Worm (Caenorhabditis elegans) whole organism, L3 larva: ENCODE data around the gene srz-44.
"Not testable (repeated sequence)": the region's sequence is repeated elsewhere in the genome, so short reads cannot be mapped to it uniquely, and the experiment has no call there.

Source experiments
- R02D3.7 ChIP-seq: fragments of 150-350 bp; optimal IDR thresholded peaks from 2 replicates; lab custom pipeline; 2014; ENCODE audit warnings: missing biosample characterization, missing genetic modification characterization
- aly-2 ChIP-seq: fragments of 150-350 bp; optimal IDR thresholded peaks from 2 replicates; lab custom pipeline; 2014; ENCODE audit warnings: missing biosample characterization, missing genetic modification characterization
- ama-1 ChIP-seq: fragments of 150-350 bp; optimal IDR thresholded peaks from 2 replicates; lab custom pipeline; 2018
- ceh-16 ChIP-seq: sonication (generic microtip); optimal IDR thresholded peaks from 2 replicates; lab custom pipeline; 2017; ENCODE audit warnings: missing biosample characterization, missing genetic modification characterization
- ceh-28 ChIP-seq: fragments of 150-350 bp; optimal IDR thresholded peaks from 2 replicates; lab custom pipeline; 2014; ENCODE audit warnings: missing biosample characterization, missing genetic modification reagents, missing genetic modification characterization
- ceh-9 ChIP-seq: sonication (generic microtip); optimal IDR thresholded peaks from 2 replicates; lab custom pipeline; 2018; ENCODE audit warnings: missing biosample characterization, missing genetic modification characterization
- daf-12 ChIP-seq: fragments of 150-350 bp; optimal IDR thresholded peaks from 2 replicates; lab custom pipeline; 2014; ENCODE audit warnings: missing biosample characterization, missing genetic modification reagents, missing genetic modification characterization
- egl-27 ChIP-seq: sonication (generic microtip); optimal IDR thresholded peaks from 4 replicates; lab custom pipeline; 2017; ENCODE audit warnings: missing biosample characterization, missing genetic modification reagents, missing genetic modification characterization
- egl-5 ChIP-seq: fragments of 150-350 bp; optimal IDR thresholded peaks from 2 replicates; lab custom pipeline; 2017; ENCODE audit warnings: missing biosample characterization, missing genetic modification reagents, missing genetic modification characterization, inconsistent platforms
- elt-2 ChIP-seq: sonication (generic microtip); optimal IDR thresholded peaks from 2 replicates; lab custom pipeline; 2016; ENCODE audit warnings: missing genetic modification reagents, mild to moderate bottlenecking, missing genetic modification characterization, missing compliant biosample characterization
- elt-3 ChIP-seq, 3 experiments: fragments of 150-350 bp in 1 of 3; sonication (generic microtip) in 2 of 3; optimal IDR thresholded peaks; 2 replicates in 2 of 3; 4 replicates in 1 of 3; lab custom pipeline; 2014 to 2017; ENCODE audit warnings: missing biosample characterization in 3 of 3, missing genetic modification characterization in 3 of 3
- eor-1 ChIP-seq, 2 experiments: fragments of 150-350 bp; optimal IDR thresholded peaks; 2 replicates each; lab custom pipeline; 2014 to 2018; ENCODE audit warnings: missing biosample characterization in 2 of 2, missing genetic modification characterization in 2 of 2
- fkh-10 ChIP-seq: sonication (generic microtip); optimal IDR thresholded peaks from 2 replicates; lab custom pipeline; 2017; ENCODE audit warnings: missing biosample characterization, missing genetic modification reagents, missing genetic modification characterization
- fos-1 ChIP-seq: fragments of 150-350 bp; optimal IDR thresholded peaks from 2 replicates; lab custom pipeline; 2014; ENCODE audit warnings: missing biosample characterization, missing genetic modification characterization
- hmg-11 ChIP-seq: sonication (generic microtip); optimal IDR thresholded peaks from 2 replicates; lab custom pipeline; 2016; ENCODE audit warnings: missing genetic modification characterization, missing compliant biosample characterization
- lin-15B ChIP-seq: fragments of 150-350 bp; optimal IDR thresholded peaks from 2 replicates; lab custom pipeline; 2014; ENCODE audit warnings: missing biosample characterization, missing genetic modification characterization
- lin-39 ChIP-seq: fragments of 150-350 bp; optimal IDR thresholded peaks from 2 replicates; lab custom pipeline; 2018; ENCODE audit warnings: missing biosample characterization, missing genetic modification reagents, missing genetic modification characterization
- lsy-12 ChIP-seq: sonication (generic microtip); optimal IDR thresholded peaks from 2 replicates; lab custom pipeline; 2016; ENCODE audit warnings: mild to moderate bottlenecking, missing genetic modification characterization, missing compliant biosample characterization
- mdl-1 ChIP-seq: fragments of 150-350 bp; optimal IDR thresholded peaks from 2 replicates; lab custom pipeline; 2014; ENCODE audit warnings: missing biosample characterization, missing genetic modification characterization
- mml-1 ChIP-seq: fragments of 150-350 bp; sonication (generic microtip); optimal IDR thresholded peaks from 3 replicates; lab custom pipeline; 2014; ENCODE audit warnings: missing biosample characterization, missing genetic modification characterization
- nhr-11 ChIP-seq: fragments of 150-350 bp; optimal IDR thresholded peaks from 2 replicates; lab custom pipeline; 2014; ENCODE audit warnings: missing biosample characterization, missing genetic modification characterization
- nhr-12 ChIP-seq: fragments of 150-350 bp; optimal IDR thresholded peaks from 2 replicates; lab custom pipeline; 2014; ENCODE audit warnings: missing biosample characterization, missing genetic modification characterization
- nhr-23 ChIP-seq: fragments of 150-350 bp; optimal IDR thresholded peaks from 2 replicates; lab custom pipeline; 2014; ENCODE audit warnings: missing biosample characterization, missing genetic modification reagents, missing genetic modification characterization
- nhr-28 ChIP-seq: fragments of 150-350 bp; optimal IDR thresholded peaks from 2 replicates; lab custom pipeline; 2014; ENCODE audit warnings: missing biosample characterization, missing genetic modification characterization
- nhr-43 ChIP-seq: sonication (generic microtip); optimal IDR thresholded peaks from 2 replicates; lab custom pipeline; 2016; ENCODE audit warnings: mild to moderate bottlenecking, missing genetic modification characterization, missing compliant biosample characterization; ENCODE audit not compliant: poor library complexity, severe bottlenecking
- nhr-67 ChIP-seq: fragments of 150-350 bp; optimal IDR thresholded peaks from 2 replicates; lab custom pipeline; 2014; ENCODE audit warnings: missing biosample characterization, missing genetic modification characterization
- nhr-76 ChIP-seq: fragments of 150-350 bp; sonication (generic microtip); optimal IDR thresholded peaks from 5 replicates; lab custom pipeline; 2014; ENCODE audit warnings: missing biosample characterization, missing genetic modification characterization
- nhr-77 ChIP-seq: fragments of 150-350 bp; optimal IDR thresholded peaks from 2 replicates; lab custom pipeline; 2014; ENCODE audit warnings: missing biosample characterization, missing genetic modification characterization
- pha-4 ChIP-seq: fragments of 150-350 bp; optimal IDR thresholded peaks from 2 replicates; lab custom pipeline; 2014; ENCODE audit warnings: missing biosample characterization, missing genetic modification reagents, missing genetic modification characterization
- pqm-1 ChIP-seq: fragments of 150-350 bp; optimal IDR thresholded peaks from 2 replicates; lab custom pipeline; 2017; ENCODE audit warnings: missing biosample characterization, missing genetic modification characterization, inconsistent platforms
- snpc-4 ChIP-seq: fragments of 150-350 bp; optimal IDR thresholded peaks from 2 replicates; lab custom pipeline; 2014; ENCODE audit warnings: missing biosample characterization, missing genetic modification characterization
- tbx-2 ChIP-seq: sonication (generic microtip); optimal IDR thresholded peaks from 2 replicates; lab custom pipeline; 2016; ENCODE audit warnings: mild to moderate bottlenecking, missing genetic modification characterization, missing compliant biosample characterization
- unc-62 ChIP-seq: fragments of 150-350 bp; sonication (generic microtip); optimal IDR thresholded peaks from 4 replicates; lab custom pipeline; 2014; ENCODE audit warnings: missing biosample characterization, missing genetic modification reagents, missing genetic modification characterization
- zag-1 ChIP-seq: fragments of 150-350 bp; optimal IDR thresholded peaks from 2 replicates; lab custom pipeline; 2014; ENCODE audit warnings: missing biosample characterization, missing genetic modification characterization
- ztf-11 ChIP-seq: fragments of 150-350 bp; optimal IDR thresholded peaks from 2 replicates; lab custom pipeline; 2014; ENCODE audit warnings: missing biosample characterization, missing genetic modification characterization

srz-44 gene

ce11 chrV:15612886-15613285 is 25.9 kb downstream of the srz-44 start, which contains the start of gene str-263:
Gene str-263 (plus strand): TSS chrV:15613186.
- TF ChIP-seq nhr-43 (no peak), nhr-67 (tag; lab: Kevin White, UChicago) (no peak), pha-4 (tag; lab: Kevin White, UChicago) (no peak), ztf-11 (no peak), nhr-76 (tag; lab: Kevin White, UChicago) (no peak), ama-1 (lab: Kevin White, UChicago) (no peak), nhr-11 (tag; lab: Kevin White, UChicago) (no peak), lsy-12 (tag; lab: Kevin White, UChicago) (no peak), nhr-23 (tag; lab: Kevin White, UChicago) (no peak), lin-15B (tag; lab: Kevin White, UChicago) (no peak)

DNA sequence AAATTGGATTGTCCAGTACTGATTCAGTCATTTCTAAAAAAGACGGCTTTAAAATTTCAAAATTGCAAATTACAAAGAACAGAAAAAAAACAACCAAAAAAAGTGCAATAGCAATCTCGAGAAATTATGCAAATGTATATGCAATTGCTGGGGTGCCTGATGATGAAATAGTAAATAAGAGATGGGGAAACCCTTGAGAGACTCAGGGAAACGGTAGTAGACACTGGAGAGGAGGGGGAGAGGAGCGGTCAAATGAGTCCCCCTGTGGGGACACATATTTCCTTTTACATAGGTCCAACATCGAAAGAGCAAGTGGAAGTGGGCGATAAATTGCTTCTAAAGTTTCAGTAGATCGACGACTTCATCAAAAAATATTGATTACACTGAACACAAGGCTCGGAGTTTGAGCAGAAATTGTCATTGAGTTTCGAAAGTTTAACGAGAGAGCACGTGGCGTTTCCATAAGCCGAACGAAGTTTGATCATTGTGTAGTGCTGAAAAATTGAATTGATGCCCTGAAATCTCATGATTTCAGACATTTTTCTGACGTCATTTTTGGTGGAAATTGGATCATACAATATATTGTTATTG is 28.3 kb downstream of the srz-44 start, which contains the start of the genes fbxa-153 and str-12:
fbxa-153 (minus strand) TSS at position 35 of the 591 bp plus-strand sequence.
str-12 (plus strand) TSS at position 541 of the 591 bp plus-strand sequence.
- TF ChIP-seq ceh-16 (tag; lab: Kevin White, UChicago) (no peak), lin-15B (tag; lab: Kevin White, UChicago) (peak; percentile 20), snpc-4 (tag; lab: Kevin White, UChicago) (peak; percentile 23), egl-5 (tag; lab: Kevin White, UChicago) (no peak), hmg-11 (tag; lab: Kevin White, UChicago) (no peak), lin-39 (tag; lab: Kevin White, UChicago) (peak; percentile 46), unc-62 (GFP tag; lab: Kevin White, UChicago) (no peak), elt-2 (tag; lab: Kevin White, UChicago) (no peak), nhr-67 (tag; lab: Kevin White, UChicago) (no peak)

- no peak for TF ChIP-seq zag-1 (tag; lab: Kevin White, UChicago)
- TF ChIP-seq egl-27 (tag; lab: Kevin White, UChicago) = no peak
- TF ChIP-seq ceh-28 (tag; lab: Kevin White, UChicago) = no peak
- TF ChIP-seq R02D3.7 (tag; lab: Kevin White, UChicago) = no peak
- TF ChIP-seq hmg-11 (tag; lab: Kevin White, UChicago) = no peak
- no peak for TF ChIP-seq nhr-43
- no peak for TF ChIP-seq ztf-11
- TF ChIP-seq nhr-77 (tag; lab: Kevin White, UChicago) = no peak
- TF ChIP-seq elt-3 (tag; optimal IDR thresholded peaks at IDR 0.05; lab: Kevin White, UChicago) = no peak
- no peak for TF ChIP-seq fkh-10
- TF ChIP-seq eor-1 (tag; optimal IDR thresholded peaks at IDR 0.05; lab: Kevin White, UChicago) = no peak
Measured at ce11 chrV:15605045-15605444, 33.7 kb downstream of the srz-44 start, which contains the start of gene fbxa-154. Gene fbxa-154 (minus strand): TSS chrV:15605145.

ce11 chrV:15602253-15602652 is 36.5 kb downstream of the srz-44 start, which contains the start of gene fbxa-152:
Gene fbxa-152 (minus strand): TSS chrV:15602353.
- no peak for TF ChIP-seq hmg-11 (tag; lab: Kevin White, UChicago)
- TF ChIP-seq eor-1 (tag; optimal IDR thresholded peaks at IDR 0.05; lab: Kevin White, UChicago) = no peak
- no peak for TF ChIP-seq ceh-9 (tag; lab: Kevin White, UChicago)
- no peak for TF ChIP-seq fos-1 (tag; lab: Kevin White, UChicago)
- no peak for TF ChIP-seq nhr-28 (tag; lab: Kevin White, UChicago)
- TF ChIP-seq nhr-43 = no peak
- TF ChIP-seq egl-27 (tag; lab: Kevin White, UChicago) = no peak
- no peak for TF ChIP-seq pqm-1 (tag; lab: Kevin White, UChicago)
- TF ChIP-seq nhr-76 (tag; lab: Kevin White, UChicago) = no peak
- TF ChIP-seq lin-39 (tag; lab: Kevin White, UChicago) = no peak

ce11 chrV:15599762-15600161 is 39.0 kb downstream of the srz-44 start, which contains the start of gene B0391.14:
Gene B0391.14 (minus strand): TSS chrV:15599862.
- TF ChIP-seq fkh-10; daf-12 (tag; lab: Kevin White, UChicago); eor-1 (tag; optimal IDR thresholded peaks at IDR 0.05; lab: Kevin White, UChicago): not testable (repeated sequence)

DNA sequence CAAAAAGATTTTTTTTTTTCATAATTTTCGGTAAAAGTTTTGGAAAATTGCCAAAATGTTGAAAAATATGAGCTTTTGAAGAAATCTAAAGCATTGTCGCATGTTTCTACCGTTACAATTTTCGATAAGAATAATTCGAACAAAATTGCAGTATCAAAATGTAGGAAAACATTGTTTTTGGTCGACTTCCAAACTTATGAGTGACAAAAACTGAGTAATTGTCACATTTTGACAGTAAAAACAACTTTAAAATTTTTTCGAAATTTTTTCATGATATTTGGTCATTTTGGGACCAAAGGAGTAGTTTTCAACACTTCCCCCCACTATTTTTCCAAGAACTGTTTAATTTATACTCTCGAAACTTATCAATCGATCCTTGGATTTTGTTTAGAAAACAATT is 44.2 kb downstream of the srz-44 start, which contains the start of gene fbxa-139:
fbxa-139 (minus strand) TSS at position 101 of the 400 bp plus-strand sequence.
- TF ChIP-seq aly-2 (no peak), egl-27 (tag; lab: Kevin White, UChicago) (no peak), R02D3.7 (tag; lab: Kevin White, UChicago) (no peak), mml-1 (no peak), snpc-4 (tag; lab: Kevin White, UChicago) (no peak), mdl-1 (tag; lab: Kevin White, UChicago) (no peak), tbx-2 (tag; lab: Kevin White, UChicago) (no peak), pha-4 (tag; lab: Kevin White, UChicago) (no peak), elt-3 (tag; optimal IDR thresholded peaks at IDR 0.05; lab: Kevin White, UChicago) (no peak), ama-1 (lab: Kevin White, UChicago) (no peak), nhr-67 (tag; lab: Kevin White, UChicago) (no peak), nhr-11 (tag; lab: Kevin White, UChicago) (no peak), nhr-43 (no peak), nhr-12 (tag; lab: Kevin White, UChicago) (no peak)
